Worm (Caenorhabditis elegans): ENCODE data around the gene lnp-1.

The lnp-1 gene

ce11 chrX:4588462-4588861 is at the start of gene lnp-1:
TSS of gene lnp-1 (plus strand) at chrX:4588762.
- TF ChIP-seq snpc-1.2 (GFP tag; IDR thresholded peaks at IDR 0.05) (no peak), daf-16 (GFP tag; optimal IDR thresholded peaks at IDR 0.05) (no peak), daf-16 (tag; optimal IDR thresholded peaks at IDR 0.05) (peak; percentile 69)

- TF ChIP-seq ceh-82 (tag; optimal IDR thresholded peaks at IDR 0.05) (no peak), F37D6.2 (tag; optimal IDR thresholded peaks at IDR 0.05) (no peak), F26F4.8 (GFP tag; conservative IDR thresholded peaks at IDR 0.05) (no peak), egl-27 (tag; optimal IDR thresholded peaks at IDR 0.05) (no peak), set-16 (GFP tag; IDR thresholded peaks at IDR 0.05) (no peak), nhr-11 (tag; optimal IDR thresholded peaks at IDR 0.05) (no peak), fkh-10 (GFP tag; optimal IDR thresholded peaks at IDR 0.05) (no peak), nhr-6 (tag; optimal IDR thresholded peaks at IDR 0.05) (no peak), rbr-2 (tag; optimal IDR thresholded peaks at IDR 0.05) (no peak), ztf-7 (tag; optimal IDR thresholded peaks at IDR 0.05) (no peak), ctbp-1 (GFP tag; IDR thresholded peaks at IDR 0.05) (no peak), T26A8.4 (GFP tag; IDR thresholded peaks at IDR 0.05) (no peak), mxl-3 (GFP tag; optimal IDR thresholded peaks at IDR 0.05) (no peak), lin-13 (GFP tag; optimal IDR thresholded peaks at IDR 0.05) (no peak), attf-4 (tag; optimal IDR thresholded peaks at IDR 0.05) (no peak), dve-1 (tag; optimal IDR thresholded peaks at IDR 0.05; ENCODE audit: insufficient read depth) (no peak), T20F7.1 (GFP tag; optimal IDR thresholded peaks at IDR 0.05) (no peak), arid-1 (GFP tag; conservative IDR thresholded peaks at IDR 0.05) (no peak), dpl-1 (GFP tag; optimal IDR thresholded peaks at IDR 0.05) (no peak)
Measured at ce11 chrX:4544543-4544942, 44.0 kb upstream of the lnp-1 start, which contains the start of gene C07A12.2. TSS of gene C07A12.2 (plus strand) at chrX:4544843.

ce11 chrX:4548929-4549328 is 39.6 kb upstream of the lnp-1 start:
- TF ChIP-seq zfp-2 (tag; optimal IDR thresholded peaks at IDR 0.05) (no peak), nhr-28 (tag; optimal IDR thresholded peaks at IDR 0.05) (no peak), pha-4 (GFP tag; IDR thresholded peaks at IDR 0.05) (no peak), pha-4 (tag; optimal IDR thresholded peaks at IDR 0.05) (no peak), zfp-3 (GFP tag; conservative IDR thresholded peaks at IDR 0.05) (no peak), hif-1 (tag; optimal IDR thresholded peaks at IDR 0.05) (no peak), Y48G9A.11 (GFP tag; IDR thresholded peaks at IDR 0.05) (no peak), snpc-4 (tag; optimal IDR thresholded peaks at IDR 0.05) (no peak), ztf-7 (tag; optimal IDR thresholded peaks at IDR 0.05) (no peak), dve-1 (tag; optimal IDR thresholded peaks at IDR 0.05; ENCODE audit: insufficient read depth) (no peak), R02D3.7 (tag; optimal IDR thresholded peaks at IDR 0.05) (no peak), madf-9 (GFP tag; conservative IDR thresholded peaks at IDR 0.05) (no peak), Y105C5A.15 (GFP tag; IDR thresholded peaks at IDR 0.05) (no peak), T20F7.1 (GFP tag; optimal IDR thresholded peaks at IDR 0.05) (no peak), jun-1 (tag; optimal IDR thresholded peaks at IDR 0.05) (no peak), daf-8 (GFP tag; IDR thresholded peaks at IDR 0.05) (no peak), gei-8 (GFP tag; optimal IDR thresholded peaks at IDR 0.05) (no peak), F37D6.2 (tag; optimal IDR thresholded peaks at IDR 0.05) (no peak), nhr-76 (tag; optimal IDR thresholded peaks at IDR 0.05) (no peak), ces-1 (GFP tag; optimal IDR thresholded peaks at IDR 0.05) (no peak), nhr-25 (tag; optimal IDR thresholded peaks at IDR 0.05; ENCODE audit: borderline replicate concordance, insufficient read depth) (no peak)

Data from whole organism, L4 larva.